Fruit fly (Drosophila melanogaster) whole organism, adult: ENCODE data around the gene Orc2.

Experiments used
- CG11617 ChIP-seq: fragments of 200-800 bp; sonication (Bioruptor generic); optimal IDR thresholded peaks from 2 replicates; lab custom pipeline; 2017; ENCODE audit warnings: mild to moderate bottlenecking, missing biosample characterization, missing genetic modification reagents, missing genetic modification characterization
- CG12768 ChIP-seq: fragments of 200-800 bp; sonication (Bioruptor generic); optimal IDR thresholded peaks from 2 replicates; lab custom pipeline; 2017; ENCODE audit warnings: missing biosample characterization, missing genetic modification characterization, mild to moderate bottlenecking, moderate library complexity, missing genetic modification reagents
- CG14711 ChIP-seq: fragments of 200-800 bp; sonication (Bioruptor generic); optimal IDR thresholded peaks from 2 replicates; lab custom pipeline; 2018; ENCODE audit warnings: missing biosample characterization, mild to moderate bottlenecking, missing genetic modification characterization, moderate library complexity
- CG1620 ChIP-seq: fragments of 200-800 bp; sonication (Bioruptor generic); optimal IDR thresholded peaks from 2 replicates; lab custom pipeline; 2016; ENCODE audit warnings: missing biosample characterization, missing genetic modification characterization
- CG33017 ChIP-seq: fragments of 200-800 bp; sonication (Bioruptor generic); optimal IDR thresholded peaks from 2 replicates; lab custom pipeline; 2018; ENCODE audit warnings: missing biosample characterization, mild to moderate bottlenecking, missing genetic modification characterization, moderate library complexity
- CG5204 ChIP-seq: fragments of 200-800 bp; sonication (Bioruptor generic); optimal IDR thresholded peaks from 2 replicates; lab custom pipeline; 2016; ENCODE audit warnings: missing biosample characterization, missing genetic modification characterization
- CG7045 ChIP-seq: fragments of 200-800 bp; sonication (Bioruptor generic); optimal IDR thresholded peaks from 2 replicates; lab custom pipeline; 2017; ENCODE audit warnings: missing biosample characterization, mild to moderate bottlenecking, missing genetic modification characterization
- CG7101 ChIP-seq: fragments of 200-800 bp; sonication (Bioruptor generic); optimal IDR thresholded peaks from 2 replicates; lab custom pipeline; 2018; ENCODE audit warnings: missing biosample characterization, mild to moderate bottlenecking, missing genetic modification characterization, moderate library complexity
- Clk ChIP-seq: fragments of 200-800 bp; sonication (Bioruptor generic); optimal IDR thresholded peaks from 2 replicates; lab custom pipeline; 2017; ENCODE audit warnings: missing biosample characterization, missing genetic modification characterization
- Crg-1 ChIP-seq: fragments of 200-800 bp; sonication (Bioruptor generic); optimal IDR thresholded peaks from 2 replicates; lab custom pipeline; 2016; ENCODE audit warnings: missing biosample characterization, missing genetic modification characterization
- Hr96 ChIP-seq: fragments of 200-800 bp; sonication (Bioruptor generic); optimal IDR thresholded peaks from 2 replicates; lab custom pipeline; 2016; ENCODE audit warnings: missing biosample characterization, missing genetic modification characterization
- Mnt ChIP-seq: fragments of 200-800 bp; sonication (Bioruptor generic); optimal IDR thresholded peaks from 2 replicates; lab custom pipeline; 2016; ENCODE audit warnings: missing biosample characterization, mild to moderate bottlenecking, missing genetic modification characterization
- bab1 ChIP-seq: fragments of 200-800 bp; sonication (Bioruptor generic); optimal IDR thresholded peaks from 3 replicates; lab custom pipeline; 2019; ENCODE audit warnings: missing biosample characterization, mild to moderate bottlenecking, missing genetic modification characterization, moderate library complexity
- cic ChIP-seq: fragments of 200-800 bp; sonication (Bioruptor generic); optimal IDR thresholded peaks from 2 replicates; lab custom pipeline; 2017; ENCODE audit warnings: missing biosample characterization, mild to moderate bottlenecking, missing genetic modification characterization, moderate library complexity
- cnc ChIP-seq, 2 experiments: fragments of >200 bp; optimal IDR thresholded peaks; 2 replicates each; lab custom pipeline; 2017
- kay ChIP-seq: fragments of 200-800 bp; sonication (Bioruptor generic); peaks from one replicate; lab custom pipeline; 2016; ENCODE audit warnings: missing biosample characterization, missing genetic modification characterization, borderline replicate concordance
- ovo ChIP-seq: fragments of 200-800 bp; sonication (Bioruptor generic); optimal IDR thresholded peaks from 2 replicates; lab custom pipeline; 2016; ENCODE audit warnings: missing biosample characterization, missing genetic modification characterization
- pad ChIP-seq: fragments of 200-800 bp; sonication (Bioruptor generic); optimal IDR thresholded peaks from 3 replicates; lab custom pipeline; 2017; ENCODE audit warnings: missing biosample characterization, missing genetic modification characterization, mild to moderate bottlenecking, moderate library complexity, missing genetic modification reagents
- tj ChIP-seq: fragments of 200-800 bp; sonication (Bioruptor generic); optimal IDR thresholded peaks from 3 replicates; lab custom pipeline; 2017; ENCODE audit warnings: missing biosample characterization, mild to moderate bottlenecking, missing genetic modification characterization, moderate library complexity
- toe ChIP-seq: fragments of 200-800 bp; sonication (Bioruptor generic); optimal IDR thresholded peaks from 2 replicates; lab custom pipeline; 2016; ENCODE audit warnings: missing biosample characterization, missing genetic modification characterization

Orc2 gene

DNA sequence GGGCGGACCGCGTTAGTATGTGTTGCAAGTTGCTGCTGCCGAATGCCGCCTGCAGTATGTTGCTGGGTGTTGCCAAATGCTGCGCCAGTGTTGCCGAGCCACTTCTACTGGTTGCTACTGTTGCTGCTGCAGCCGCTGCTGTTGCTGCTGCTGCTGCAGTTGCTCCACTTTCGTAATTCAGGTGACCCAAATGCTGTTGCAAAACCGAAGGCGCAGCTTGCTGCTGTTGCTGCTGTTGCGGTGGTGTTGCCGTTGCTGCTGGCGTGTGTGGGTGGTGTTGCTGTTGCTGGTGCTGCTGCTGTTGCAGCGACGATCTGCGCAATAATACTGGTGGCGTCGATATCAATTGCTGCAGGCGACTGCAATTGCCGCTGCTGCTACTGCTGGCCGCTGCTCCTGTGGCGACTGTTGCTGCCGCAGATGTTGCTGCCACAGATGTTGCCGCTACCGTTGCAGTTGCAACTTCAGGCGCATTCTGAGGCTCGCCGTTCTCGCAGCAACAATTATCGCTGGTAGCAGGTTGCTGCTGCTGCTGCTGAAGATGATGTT is 17.7 kb downstream of the Orc2 start:
- TF ChIP-seq Clk (GFP tag; lab: Kevin White, UChicago) = no peak
- TF ChIP-seq bab1 (GFP tag; lab: Kevin White, UChicago) = no peak
- no peak for TF ChIP-seq pad (GFP tag; lab: Kevin White, UChicago)
- no peak for TF ChIP-seq tj
- no peak for TF ChIP-seq CG33017 (tag; lab: Kevin White, UChicago)
- no peak for TF ChIP-seq CG5204 (GFP tag; lab: Kevin White, UChicago)
- TF ChIP-seq toe (GFP tag; lab: Kevin White, UChicago) = no peak
- TF ChIP-seq Mnt = no peak
- TF ChIP-seq cic (GFP tag; lab: Kevin White, UChicago) = no peak
- TF ChIP-seq cnc (optimal IDR thresholded peaks at IDR 0.05; lab: Kevin White, UChicago) = no peak
- no peak for TF ChIP-seq ovo (GFP tag; lab: Kevin White, UChicago)
- TF ChIP-seq CG7045 (GFP tag; lab: Kevin White, UChicago) = no peak
- no peak for TF ChIP-seq CG11617 (GFP tag; lab: Kevin White, UChicago)
- no peak for TF ChIP-seq kay
- no peak for TF ChIP-seq CG12768 (GFP tag; lab: Kevin White, UChicago)
- no peak for TF ChIP-seq CG7101 (tag; lab: Kevin White, UChicago)
- no peak for TF ChIP-seq Crg-1 (GFP tag; lab: Kevin White, UChicago)

DNA sequence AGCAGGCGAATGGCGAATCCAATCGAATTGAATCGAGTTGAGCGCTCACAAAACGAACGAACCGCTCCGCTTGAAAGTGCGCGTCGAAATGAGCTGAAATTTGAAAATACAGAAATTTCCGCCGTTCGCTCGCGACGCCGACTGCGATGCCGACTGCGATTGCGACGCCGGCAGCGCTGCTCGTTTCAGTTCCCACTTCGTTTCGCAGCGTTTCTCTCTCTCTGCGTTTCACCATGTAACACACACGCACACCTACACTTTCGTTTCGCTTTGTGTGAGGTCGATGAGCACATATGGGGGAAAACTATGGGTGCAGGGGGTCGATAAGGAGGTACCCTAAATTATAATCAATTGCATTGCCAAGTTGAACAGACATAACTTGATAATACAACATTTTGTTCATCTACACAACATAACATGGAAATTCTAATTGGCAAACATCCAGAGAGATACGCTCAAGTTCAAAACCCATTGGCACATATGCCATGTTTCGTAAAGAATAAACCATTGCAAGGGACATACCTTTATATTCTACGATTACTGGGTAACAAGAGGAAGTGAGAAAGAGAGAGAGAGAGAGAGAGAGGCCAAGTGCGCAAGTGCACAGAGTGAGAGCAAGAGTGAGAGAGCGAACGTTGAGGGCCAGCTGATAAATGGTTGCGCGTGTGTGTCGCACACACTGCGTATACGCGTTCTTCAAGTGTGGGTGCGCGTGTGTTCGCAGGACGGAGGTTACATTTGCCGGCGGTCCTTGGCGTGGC is 18.8 kb downstream of the Orc2 start:
- TF ChIP-seq CG5204 (GFP tag; lab: Kevin White, UChicago) (peak; percentile 91), Crg-1 (GFP tag; lab: Kevin White, UChicago) (peak; percentile 73), cic (GFP tag; lab: Kevin White, UChicago) (peak; percentile 94), kay (no peak), Clk (GFP tag; lab: Kevin White, UChicago) (peak; percentile 91), ovo (GFP tag; lab: Kevin White, UChicago) (peak; percentile 19), tj (peak; percentile 79), CG11617 (GFP tag; lab: Kevin White, UChicago) (peak; percentile 94), cnc (optimal IDR thresholded peaks at IDR 0.05; lab: Kevin White, UChicago) (no peak), CG33017 (tag; lab: Kevin White, UChicago) (peak; percentile 91), Hr96 (GFP tag; lab: Kevin White, UChicago) (peak; percentile 95), CG12768 (GFP tag; lab: Kevin White, UChicago) (peak; percentile 95), CG7101 (tag; lab: Kevin White, UChicago) (peak; percentile 92), toe (GFP tag; lab: Kevin White, UChicago) (peak; percentile 91), bab1 (GFP tag; lab: Kevin White, UChicago) (peak; percentile 93), Mnt (peak; percentile 87), pad (GFP tag; lab: Kevin White, UChicago) (peak; percentile 84), CG1620 (GFP tag; lab: Kevin White, UChicago) (peak; percentile 78), CG14711 (tag; lab: Kevin White, UChicago) (peak; percentile 87), CG7045 (GFP tag; lab: Kevin White, UChicago) (peak; percentile 91)

DNA sequence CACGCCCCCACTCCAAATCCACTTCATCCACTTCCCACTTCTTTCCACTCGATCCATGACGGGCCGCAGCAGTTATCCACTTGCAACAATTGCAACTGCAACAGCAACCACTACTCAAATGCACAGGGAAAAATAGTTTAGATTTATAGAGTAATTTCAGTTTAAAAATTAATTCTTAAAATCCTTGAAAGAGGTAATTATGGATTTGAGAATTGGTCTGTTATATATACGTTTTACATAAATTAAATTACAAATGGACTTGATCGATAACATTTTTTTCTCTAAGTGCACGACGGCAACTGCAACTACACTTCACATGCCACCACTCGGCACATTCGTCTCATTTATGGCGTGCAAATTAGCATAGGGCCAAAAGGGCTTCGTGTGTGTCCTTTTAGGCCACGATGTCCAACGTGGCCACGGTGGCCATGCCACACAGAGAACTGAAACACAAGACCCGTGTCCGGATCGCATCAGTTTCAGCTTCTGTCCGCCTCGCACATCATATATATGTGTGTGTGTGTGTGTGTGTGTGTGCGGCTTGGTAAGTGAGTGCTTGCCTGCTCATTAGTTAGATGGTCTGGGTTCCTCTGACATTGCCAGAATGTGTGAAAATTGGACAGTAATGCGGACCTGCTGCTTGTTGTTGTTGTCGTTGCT is 20.4 kb downstream of the Orc2 start:
- TF ChIP-seq CG33017 (tag; lab: Kevin White, UChicago) (peak; percentile 9), pad (GFP tag; lab: Kevin White, UChicago) (no peak), CG7045 (GFP tag; lab: Kevin White, UChicago) (peak; percentile 18), Hr96 (GFP tag; lab: Kevin White, UChicago) (no peak), tj (no peak), Crg-1 (GFP tag; lab: Kevin White, UChicago) (no peak), CG14711 (tag; lab: Kevin White, UChicago) (peak; percentile 23), Mnt (no peak), ovo (GFP tag; lab: Kevin White, UChicago) (no peak), CG12768 (GFP tag; lab: Kevin White, UChicago) (peak; percentile 14), CG7101 (tag; lab: Kevin White, UChicago) (peak; percentile 61)

DNA sequence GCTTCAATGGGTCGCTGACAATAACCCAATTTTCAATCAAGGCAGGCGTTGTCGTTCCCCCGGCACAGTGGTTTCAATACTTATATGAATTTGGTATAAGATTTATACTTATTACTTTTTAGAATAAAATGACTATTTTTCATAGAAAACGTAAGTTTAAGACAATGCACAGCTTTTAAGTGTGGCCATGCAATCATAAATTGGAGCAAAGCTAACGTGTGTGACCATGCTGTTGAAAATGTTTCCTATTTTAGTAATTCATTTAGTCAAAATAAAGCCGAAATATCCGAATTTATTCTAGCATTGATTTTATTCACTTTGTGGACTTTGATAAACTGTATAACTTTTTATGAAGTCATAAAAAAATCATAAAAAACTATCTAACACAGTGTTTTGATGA is 22.0 kb downstream of the Orc2 start:
- TF ChIP-seq cic (GFP tag; lab: Kevin White, UChicago) (no peak), kay (peak; percentile 57), Hr96 (GFP tag; lab: Kevin White, UChicago) (no peak)

DNA sequence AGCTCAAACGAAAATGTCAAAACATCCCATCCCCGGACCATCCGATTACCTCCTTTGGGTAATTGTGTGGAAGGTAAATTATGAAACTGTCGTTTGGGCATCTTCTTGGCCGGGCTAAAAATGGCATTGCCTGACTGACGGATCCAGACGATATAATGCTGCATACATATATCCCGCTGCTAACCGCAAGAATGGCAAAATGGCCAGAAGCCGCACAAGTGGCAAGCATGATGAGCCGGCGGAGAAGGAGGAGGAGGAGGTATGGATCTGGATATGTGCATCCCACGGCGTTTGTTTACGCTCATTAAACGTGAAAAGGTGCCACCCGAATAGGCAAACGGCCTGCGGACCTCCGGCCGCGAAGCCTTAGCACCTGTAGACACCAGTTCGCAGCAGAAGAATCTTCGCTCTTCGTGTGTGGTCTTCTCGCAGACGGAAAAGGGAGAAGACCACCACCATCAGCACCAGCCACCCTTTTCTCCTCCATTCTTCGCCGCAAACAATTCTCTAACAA is 24.3 kb downstream of the Orc2 start:
- TF ChIP-seq CG33017 (tag; lab: Kevin White, UChicago) (no peak), bab1 (GFP tag; lab: Kevin White, UChicago) (no peak), Mnt (no peak), CG5204 (GFP tag; lab: Kevin White, UChicago) (no peak), ovo (GFP tag; lab: Kevin White, UChicago) (no peak), Clk (GFP tag; lab: Kevin White, UChicago) (no peak), cic (GFP tag; lab: Kevin White, UChicago) (no peak), cnc (optimal IDR thresholded peaks at IDR 0.05; lab: Kevin White, UChicago) (no peak), kay (no peak), pad (GFP tag; lab: Kevin White, UChicago) (no peak), CG1620 (GFP tag; lab: Kevin White, UChicago) (no peak), CG7101 (tag; lab: Kevin White, UChicago) (no peak), Hr96 (GFP tag; lab: Kevin White, UChicago) (no peak), CG7045 (GFP tag; lab: Kevin White, UChicago) (no peak), CG12768 (GFP tag; lab: Kevin White, UChicago) (no peak)
